Fruit fly (Drosophila melanogaster) whole organism, embryonic: ENCODE results near the gene Nubp1.
A peak's percentile ranks its signal among the peaks of the same experiment; 100 is the strongest.

ENCODE experiments used
- B-H1 ChIP-seq: fragments of 200-800 bp; sonication (Bioruptor generic); IDR thresholded peaks from 3 replicates; pipeline ENCODE4 v1.3.6; 2022; ENCODE audit warnings: missing biosample characterization, missing genetic modification characterization
- C15 ChIP-seq: fragments of 200-800 bp; sonication (Bioruptor generic); IDR thresholded peaks from 3 replicates; pipeline ENCODE4 v1.3.6; 2022; ENCODE audit warnings: missing biosample characterization, missing genetic modification characterization
- CG10267 ChIP-seq: fragments of 200-800 bp; sonication (Bioruptor generic); optimal IDR thresholded peaks from 2 replicates; lab custom pipeline; 2018; ENCODE audit warnings: missing biosample characterization, mild to moderate bottlenecking, missing genetic modification characterization, moderate library complexity
- CG11456 ChIP-seq: fragments of 200-800 bp; sonication (Bioruptor generic); IDR thresholded peaks from 3 replicates; pipeline ENCODE4 v1.3.6; 2022; ENCODE audit warnings: missing biosample characterization, missing genetic modification characterization
- CG12299 ChIP-seq: fragments of 200-800 bp; sonication (Bioruptor generic); optimal IDR thresholded peaks from 2 replicates; lab custom pipeline; 2018; ENCODE audit warnings: missing biosample characterization, mild to moderate bottlenecking, missing genetic modification characterization
- CG1603 ChIP-seq: fragments of 200-800 bp; sonication (Bioruptor generic); optimal IDR thresholded peaks from 2 replicates; lab custom pipeline; 2019; ENCODE audit warnings: missing biosample characterization, mild to moderate bottlenecking, missing genetic modification characterization, moderate library complexity
- CG17359 ChIP-seq: fragments of 200-800 bp; sonication (Bioruptor generic); optimal IDR thresholded peaks from 3 replicates; lab custom pipeline; 2018; ENCODE audit warnings: missing biosample characterization, mild to moderate bottlenecking, missing genetic modification characterization, moderate library complexity
- CG1792 ChIP-seq: fragments of 200-800 bp; sonication (Bioruptor generic); optimal IDR thresholded peaks from 2 replicates; lab custom pipeline; 2016; ENCODE audit warnings: missing biosample characterization, missing genetic modification characterization
- CG18262 ChIP-seq: fragments of 200-800 bp; optimal IDR thresholded peaks from 3 replicates; lab custom pipeline; 2019; ENCODE audit warnings: missing biosample characterization, mild to moderate bottlenecking, missing genetic modification characterization, moderate library complexity
- CG18619 ChIP-seq: fragments of 200-800 bp; sonication (Bioruptor generic); optimal IDR thresholded peaks from 3 replicates; lab custom pipeline; 2017; ENCODE audit warnings: missing biosample characterization, mild to moderate bottlenecking, missing genetic modification characterization
- CG3407 ChIP-seq: fragments of 200-800 bp; sonication (Bioruptor generic); optimal IDR thresholded peaks from 2 replicates; lab custom pipeline; 2018; ENCODE audit warnings: missing biosample characterization, mild to moderate bottlenecking, missing genetic modification characterization
- CG3838 ChIP-seq: fragments of 200-800 bp; sonication (Bioruptor generic); optimal IDR thresholded peaks from 3 replicates; lab custom pipeline; 2016; ENCODE audit warnings: missing biosample characterization, missing genetic modification characterization
- CG3847 ChIP-seq: fragments of 200-800 bp; sonication (Bioruptor generic); IDR thresholded peaks from 2 replicates; pipeline ENCODE4 v1.3.6; 2022; ENCODE audit warnings: missing biosample characterization, missing genetic modification characterization
- CG4404 ChIP-seq: fragments of 200-800 bp; sonication (Bioruptor generic); IDR thresholded peaks from 2 replicates; pipeline ENCODE4 v1.3.6; 2022; ENCODE audit warnings: missing biosample characterization, missing genetic modification characterization
- CG7556 ChIP-seq: fragments of 200-800 bp; sonication (Bioruptor generic); optimal IDR thresholded peaks from 2 replicates; lab custom pipeline; 2017; ENCODE audit warnings: missing biosample characterization, mild to moderate bottlenecking, missing genetic modification characterization
- CG8290 ChIP-seq, 3 experiments: fragments of 200-800 bp; sonication (Bioruptor generic); optimal IDR thresholded peaks; 2 replicates each; lab custom pipeline; 2016 to 2019; ENCODE audit warnings: missing biosample characterization in 3 of 3, missing genetic modification characterization in 3 of 3, mild to moderate bottlenecking in 2 of 3, moderate library complexity in 1 of 3
- CG8765 ChIP-seq: fragments of 200-800 bp; sonication (Bioruptor generic); IDR thresholded peaks from 2 replicates; pipeline ENCODE4 v1.3.6; 2022; ENCODE audit warnings: missing biosample characterization, missing genetic modification characterization
- CG9727 ChIP-seq: fragments of 200-800 bp; sonication (Bioruptor generic); optimal IDR thresholded peaks from 3 replicates; lab custom pipeline; 2017; ENCODE audit warnings: missing biosample characterization, mild to moderate bottlenecking, missing genetic modification characterization
- CHES-1-like ChIP-seq: fragments of 200-800 bp; sonication (Bioruptor generic); optimal IDR thresholded peaks from 2 replicates; lab custom pipeline; 2016; ENCODE audit warnings: missing biosample characterization, missing genetic modification characterization
- D19A ChIP-seq: fragments of 200-800 bp; optimal IDR thresholded peaks from 3 replicates; lab custom pipeline; 2019; ENCODE audit warnings: missing biosample characterization, mild to moderate bottlenecking, missing genetic modification characterization, moderate library complexity
- Dbx ChIP-seq: fragments of 200-800 bp; sonication (Bioruptor generic); IDR thresholded peaks from 3 replicates; pipeline ENCODE4 v1.3.6; 2022; ENCODE audit warnings: missing biosample characterization, missing genetic modification characterization
- E2f2 ChIP-seq: fragments of 200-800 bp; sonication (Bioruptor generic); IDR thresholded peaks from 2 replicates; pipeline ENCODE4 v1.3.6; 2022; ENCODE audit warnings: missing biosample characterization, missing genetic modification characterization
- H2.0 ChIP-seq: fragments of 200-800 bp; sonication (Bioruptor generic); IDR thresholded peaks from 2 replicates; pipeline ENCODE4 v1.3.6; 2022; ENCODE audit warnings: missing biosample characterization, missing genetic modification characterization
- Jarid2 ChIP-seq: fragments of 200-800 bp; sonication (Bioruptor generic); optimal IDR thresholded peaks from 3 replicates; lab custom pipeline; 2017; ENCODE audit warnings: mild to moderate bottlenecking, missing biosample characterization, missing genetic modification reagents, missing genetic modification characterization
- MBD-R2 ChIP-seq: fragments of 200-800 bp; sonication (Bioruptor generic); IDR thresholded peaks from 2 replicates; pipeline ENCODE4 v1.3.6; 2022; ENCODE audit warnings: missing biosample characterization, missing genetic modification characterization
- Max ChIP-seq: fragments of 200-800 bp; sonication (Bioruptor generic); optimal IDR thresholded peaks from 2 replicates; lab custom pipeline; 2016; ENCODE audit warnings: missing biosample characterization, mild to moderate bottlenecking, missing genetic modification characterization
- PHDP ChIP-seq: fragments of 200-800 bp; sonication (Bioruptor generic); optimal IDR thresholded peaks from 3 replicates; lab custom pipeline; 2018; ENCODE audit warnings: missing biosample characterization, mild to moderate bottlenecking, missing genetic modification characterization, moderate library complexity
- Side ChIP-seq: fragments of 200-800 bp; sonication (Bioruptor generic); optimal IDR thresholded peaks from 2 replicates; lab custom pipeline; 2016; ENCODE audit warnings: missing biosample characterization, missing genetic modification characterization
- Xbp1 ChIP-seq: fragments of 200-800 bp; sonication (Bioruptor generic); optimal IDR thresholded peaks from 3 replicates; lab custom pipeline; 2016; ENCODE audit warnings: missing biosample characterization, mild to moderate bottlenecking, missing genetic modification characterization
- al ChIP-seq: fragments of 200-800 bp; sonication (Bioruptor generic); IDR thresholded peaks from 2 replicates; pipeline ENCODE4 v1.3.6; 2022; ENCODE audit warnings: missing biosample characterization, missing genetic modification characterization
- ato ChIP-seq: fragments of 200-800 bp; sonication (Bioruptor generic); IDR thresholded peaks from 2 replicates; pipeline ENCODE4 v1.3.6; 2022; ENCODE audit warnings: missing biosample characterization, missing genetic modification characterization; ENCODE audit not compliant: partially characterized antibody
- chif ChIP-seq, 2 experiments: fragments of 200-800 bp; sonication (Bioruptor generic); optimal IDR thresholded peaks; 3 replicates each; lab custom pipeline; 2016; ENCODE audit warnings: missing biosample characterization in 2 of 2, missing genetic modification characterization in 2 of 2
- ci ChIP-seq: fragments of 200-800 bp; sonication (Bioruptor generic); IDR thresholded peaks from 3 replicates; pipeline ENCODE4 v1.3.6; 2022; ENCODE audit warnings: missing biosample characterization, missing genetic modification characterization
- emc ChIP-seq: fragments of 200-800 bp; sonication (Bioruptor generic); optimal IDR thresholded peaks from 2 replicates; lab custom pipeline; 2016; ENCODE audit warnings: missing biosample characterization, missing genetic modification characterization
- fd64A ChIP-seq: fragments of 200-800 bp; sonication (Bioruptor generic); optimal IDR thresholded peaks from 3 replicates; lab custom pipeline; 2018; ENCODE audit warnings: missing biosample characterization, mild to moderate bottlenecking, missing genetic modification characterization
- grn ChIP-seq: fragments of 200-800 bp; sonication (Bioruptor generic); optimal IDR thresholded peaks from 3 replicates; lab custom pipeline; 2017; ENCODE audit warnings: missing biosample characterization, missing genetic modification characterization
- gsb-n ChIP-seq: fragments of 200-800 bp; sonication (Bioruptor generic); optimal IDR thresholded peaks from 3 replicates; lab custom pipeline; 2018; ENCODE audit warnings: missing biosample characterization, mild to moderate bottlenecking, missing genetic modification characterization
- her ChIP-seq: fragments of 200-800 bp; sonication (Bioruptor generic); optimal IDR thresholded peaks from 2 replicates; lab custom pipeline; 2016; ENCODE audit warnings: missing biosample characterization, missing genetic modification characterization
- kah ChIP-seq: fragments of 200-800 bp; sonication (Bioruptor generic); optimal IDR thresholded peaks from 2 replicates; lab custom pipeline; 2018; ENCODE audit warnings: missing biosample characterization, mild to moderate bottlenecking, missing genetic modification characterization
- nmo ChIP-seq: fragments of 200-800 bp; sonication (Bioruptor generic); optimal IDR thresholded peaks from 2 replicates; lab custom pipeline; 2018; ENCODE audit warnings: missing biosample characterization, mild to moderate bottlenecking, missing genetic modification characterization, moderate library complexity
- org-1 ChIP-seq: fragments of 200-800 bp; sonication (Bioruptor generic); optimal IDR thresholded peaks from 2 replicates; lab custom pipeline; 2017; ENCODE audit warnings: missing biosample characterization, missing genetic modification characterization
- p53 ChIP-seq: fragments of 200-800 bp; sonication (Bioruptor generic); optimal IDR thresholded peaks from 2 replicates; lab custom pipeline; 2016; ENCODE audit warnings: missing biosample characterization, missing genetic modification characterization
- pzg ChIP-seq: fragments of 200-800 bp; sonication (Bioruptor generic); optimal IDR thresholded peaks from 3 replicates; lab custom pipeline; 2018; ENCODE audit warnings: missing biosample characterization, mild to moderate bottlenecking, missing genetic modification characterization, moderate library complexity
- rib ChIP-seq: fragments of 200-800 bp; sonication (Bioruptor generic); IDR thresholded peaks from 2 replicates; pipeline ENCODE4 v1.3.6; 2022; ENCODE audit warnings: missing biosample characterization, missing genetic modification characterization
- seq ChIP-seq: fragments of 200-800 bp; sonication (Bioruptor generic); IDR thresholded peaks from 2 replicates; pipeline ENCODE4 v1.3.6; 2022; ENCODE audit warnings: missing biosample characterization, missing genetic modification characterization
- shn ChIP-seq: fragments of 200-800 bp; sonication (Bioruptor generic); optimal IDR thresholded peaks from 3 replicates; lab custom pipeline; 2016; ENCODE audit warnings: missing biosample characterization, missing genetic modification characterization
- sim ChIP-seq: fragments of 200-800 bp; sonication (Bioruptor generic); IDR thresholded peaks from 2 replicates; pipeline ENCODE4 v1.3.6; 2022; ENCODE audit warnings: missing biosample characterization, missing genetic modification characterization
- slou ChIP-seq: fragments of 200-800 bp; sonication (Bioruptor generic); optimal IDR thresholded peaks from 3 replicates; lab custom pipeline; 2016; ENCODE audit warnings: missing biosample characterization, missing genetic modification characterization
- tap ChIP-seq: fragments of 200-800 bp; optimal IDR thresholded peaks from 3 replicates; lab custom pipeline; 2019; ENCODE audit warnings: missing biosample characterization, mild to moderate bottlenecking, missing genetic modification characterization, moderate library complexity
- tna ChIP-seq: fragments of 200-800 bp; sonication (Bioruptor generic); IDR thresholded peaks from 2 replicates; pipeline ENCODE4 v1.3.6; 2022; ENCODE audit warnings: missing biosample characterization, missing genetic modification characterization; ENCODE audit not compliant: partially characterized antibody
- usp ChIP-seq: fragments of >200 bp; optimal IDR thresholded peaks from 2 replicates; lab custom pipeline; 2017; ENCODE audit warnings: missing biosample characterization, missing genetic modification characterization

Gene Nubp1

DNA sequence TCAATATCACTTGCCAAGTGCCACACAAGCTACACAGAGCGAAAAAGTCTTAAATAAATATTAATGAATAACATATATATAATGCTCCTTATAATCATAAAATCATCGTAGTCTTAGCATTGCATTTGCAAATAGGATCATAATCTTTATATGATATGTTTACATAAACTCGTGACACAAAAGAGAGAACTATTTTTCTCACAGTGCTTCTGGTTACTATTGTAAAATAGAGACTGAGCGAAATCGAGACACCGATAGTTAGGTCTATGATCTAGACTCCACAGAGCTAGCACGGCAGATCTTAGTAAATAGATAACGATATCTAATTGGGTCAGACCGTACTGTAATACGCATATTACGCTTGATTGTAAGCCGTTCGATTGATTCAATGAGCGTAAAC, 22.7 kb upstream of the Nubp1 start:
- TF ChIP-seq tna (GFP tag; lab: Robert Waterston, UW): no peak
- TF ChIP-seq org-1 (GFP tag; lab: Kevin White, UChicago): peak; percentile 67
- TF ChIP-seq CG18619: peak; percentile 49
- TF ChIP-seq E2f2 (GFP tag; lab: Robert Waterston, UW): peak; percentile 58; the same call in 1 of the 2 replicates
- TF ChIP-seq ato: no peak
- TF ChIP-seq CG12299 (tag; lab: Kevin White, UChicago): peak; percentile 10
- TF ChIP-seq CG7556: peak; percentile 74
- TF ChIP-seq CG9727 (GFP tag; lab: Kevin White, UChicago): peak; percentile 60
- peak; percentile 22 for TF ChIP-seq CG10267 (tag; lab: Kevin White, UChicago)
- TF ChIP-seq gsb-n (tag; lab: Kevin White, UChicago): peak; percentile 62
- peak; percentile 75 for TF ChIP-seq seq (GFP tag; lab: Robert Waterston, UW)
- TF ChIP-seq tap (tag; lab: Kevin White, UChicago): no peak
- no peak for TF ChIP-seq B-H1
- peak; percentile 33; the same call in 1 of the 2 replicates for TF ChIP-seq MBD-R2 (GFP tag; lab: Robert Waterston, UW)
- peak; percentile 70 for TF ChIP-seq CG1603 (tag; lab: Kevin White, UChicago)
- TF ChIP-seq CG3407 (GFP tag; lab: Kevin White, UChicago): peak; percentile 68
- peak; percentile 5 for TF ChIP-seq CHES-1-like (GFP tag; lab: Kevin White, UChicago)
- TF ChIP-seq H2.0 (GFP tag; lab: Robert Waterston, UW): peak; percentile 80
- TF ChIP-seq PHDP (tag; lab: Kevin White, UChicago): peak; percentile 81
- TF ChIP-seq nmo (GFP tag; lab: Kevin White, UChicago): peak; percentile 74
- peak; percentile 66 for TF ChIP-seq D19A (tag; lab: Kevin White, UChicago)
- no peak for TF ChIP-seq fd64A (GFP tag; lab: Kevin White, UChicago)
- peak; percentile 15 for TF ChIP-seq CG8290 (GFP tag; optimal IDR thresholded peaks at IDR 0.05; lab: Kevin White, UChicago)
- TF ChIP-seq CG8290 (tag; optimal IDR thresholded peaks at IDR 0.05; lab: Kevin White, UChicago): peak in 1 of 2 experiments; percentile 52
- no peak for TF ChIP-seq p53 (GFP tag; lab: Kevin White, UChicago)
- TF ChIP-seq Xbp1 (GFP tag; lab: Kevin White, UChicago): peak; percentile 73
- TF ChIP-seq Jarid2 (GFP tag; lab: Kevin White, UChicago): no peak
- TF ChIP-seq slou (GFP tag; lab: Kevin White, UChicago): no peak
- peak; percentile 20 for TF ChIP-seq Max (GFP tag; lab: Kevin White, UChicago)
- TF ChIP-seq CG4404 (GFP tag; lab: Robert Waterston, UW): no peak
- TF ChIP-seq CG3847: peak; percentile 69
- TF ChIP-seq usp (GFP tag; lab: Kevin White, UChicago): no peak
- TF ChIP-seq CG1792 (GFP tag; lab: Kevin White, UChicago): peak; percentile 42
- TF ChIP-seq emc: no peak
- TF ChIP-seq CG18262 (tag; lab: Kevin White, UChicago): no peak
- no peak for TF ChIP-seq her (GFP tag; lab: Kevin White, UChicago)
- TF ChIP-seq rib: no peak
- peak; percentile 48; the same call in 1 of the 2 replicates for TF ChIP-seq al (GFP tag; lab: Robert Waterston, UW)
- peak; percentile 47; the same call in 1 of the 3 replicates for TF ChIP-seq Dbx (GFP tag; lab: Robert Waterston, UW)
- no peak for TF ChIP-seq CG17359 (tag; lab: Kevin White, UChicago)
- TF ChIP-seq grn (GFP tag; lab: Kevin White, UChicago): peak; percentile 71
- peak; percentile 91 for TF ChIP-seq ci (GFP tag; lab: Robert Waterston, UW)
- no peak for TF ChIP-seq pzg (GFP tag; lab: Kevin White, UChicago)
- TF ChIP-seq shn: no peak
- TF ChIP-seq C15 (GFP tag; lab: Robert Waterston, UW): 0 out of 3 replicates have a peak, but pooled peaks have one; percentile 7
- peak; percentile 68; the same call in 1 of the 2 replicates for TF ChIP-seq sim (GFP tag; lab: Robert Waterston, UW)
- peak in 1 of 2 experiments; percentile 28 for TF ChIP-seq chif (GFP tag; optimal IDR thresholded peaks at IDR 0.05; lab: Kevin White, UChicago)
- TF ChIP-seq Side: no peak
- no peak for TF ChIP-seq kah (GFP tag; lab: Kevin White, UChicago)
- peak; percentile 61; the same call in 2 of the 3 replicates for TF ChIP-seq CG11456
- TF ChIP-seq CG3838 (GFP tag; lab: Kevin White, UChicago): no peak
- TF ChIP-seq CG8765 (GFP tag; lab: Robert Waterston, UW): no peak
